Worm (Caenorhabditis elegans) whole organism, L4 larva: ENCODE measurements around the gene W02B3.7.

ENCODE experiments used
- F26F4.8 ChIP-seq: fragments of 200-800 bp; sonication (Bioruptor generic); conservative IDR thresholded peaks from 2 replicates; pipeline ENCODE4 v1.3.6; 2022; ENCODE audit warnings: missing genetic modification characterization, missing compliant biosample characterization
- R02D3.7 ChIP-seq: fragments of 150-350 bp; sonication (generic microtip); optimal IDR thresholded peaks from 3 replicates; lab custom pipeline; 2014; ENCODE audit warnings: missing biosample characterization, missing genetic modification characterization
- Y48G9A.11 ChIP-seq: fragments of 200-800 bp; sonication (Bioruptor generic); IDR thresholded peaks from 2 replicates; pipeline ENCODE4 v1.3.6; 2022; ENCODE audit warnings: missing genetic modification reagents, missing genetic modification characterization, missing compliant biosample characterization
- Y5F2A.4 ChIP-seq: fragments of 200-800 bp; sonication (Bioruptor generic); optimal IDR thresholded peaks from 2 replicates; lab custom pipeline; 2018; ENCODE audit warnings: mild to moderate bottlenecking, missing genetic modification characterization, missing compliant biosample characterization
- Y75B8A.6 ChIP-seq: fragments of 200-800 bp; sonication (Bioruptor generic); IDR thresholded peaks from 2 replicates; pipeline ENCODE4 v1.3.6; 2022; ENCODE audit warnings: missing genetic modification reagents, missing genetic modification characterization, missing compliant biosample characterization
- ZK337.2 ChIP-seq: fragments of 200-800 bp; sonication (Bioruptor generic); IDR thresholded peaks from 2 replicates; pipeline ENCODE4 v1.3.6; 2022; ENCODE audit warnings: missing genetic modification reagents, missing genetic modification characterization, missing compliant biosample characterization
- ZK546.5 ChIP-seq, 2 experiments: sonication (generic microtip); optimal IDR thresholded peaks; 2 replicates each; lab custom pipeline; 2017; ENCODE audit warnings: missing biosample characterization in 2 of 2, missing genetic modification characterization in 2 of 2
- aha-1 ChIP-seq: fragments of 150-350 bp; peaks from one replicate; lab custom pipeline; 2014; ENCODE audit warnings: missing biosample characterization, missing genetic modification characterization
- aly-2 ChIP-seq: sonication (generic microtip); optimal IDR thresholded peaks from 2 replicates; lab custom pipeline; 2018; ENCODE audit warnings: missing biosample characterization, missing genetic modification characterization
- arid-1 ChIP-seq: fragments of 200-800 bp; sonication (Bioruptor generic); conservative IDR thresholded peaks from 2 replicates; pipeline ENCODE4 v1.3.6; 2022; ENCODE audit warnings: missing genetic modification reagents, missing genetic modification characterization, missing compliant biosample characterization
- attf-4 ChIP-seq: sonication (generic microtip); optimal IDR thresholded peaks from 3 replicates; lab custom pipeline; 2017; ENCODE audit warnings: missing biosample characterization, missing genetic modification characterization
- ceh-20 ChIP-seq: fragments of 200-800 bp; sonication (Bioruptor generic); IDR thresholded peaks from 2 replicates; pipeline ENCODE4 v1.3.6; 2022; ENCODE audit warnings: missing genetic modification reagents, missing genetic modification characterization, missing compliant biosample characterization
- ceh-44 ChIP-seq: fragments of 200-800 bp; sonication (Bioruptor generic); IDR thresholded peaks from 2 replicates; pipeline ENCODE4 v1.3.6; 2022; ENCODE audit warnings: missing genetic modification reagents, missing genetic modification characterization, missing compliant biosample characterization
- ceh-62 ChIP-seq: sonication (generic microtip); optimal IDR thresholded peaks from 2 replicates; lab custom pipeline; 2017; ENCODE audit warnings: missing biosample characterization, missing genetic modification characterization
- ces-1 ChIP-seq: fragments of 150-350 bp; sonication (generic microtip); optimal IDR thresholded peaks from 4 replicates; lab custom pipeline; 2014; ENCODE audit warnings: missing biosample characterization, missing genetic modification reagents, missing genetic modification characterization
- daf-16 ChIP-seq, 3 experiments: sonication (generic microtip); optimal IDR thresholded peaks; 2 replicates each; lab custom pipeline; 2016 to 2017; ENCODE audit warnings: missing genetic modification characterization in 3 of 3, missing genetic modification reagents in 3 of 3, mild to moderate bottlenecking in 2 of 3, missing compliant biosample characterization in 2 of 3, missing biosample characterization in 1 of 3, moderate library complexity in 1 of 3
- daf-19 ChIP-seq: fragments of 200-800 bp; sonication (Bioruptor generic); conservative IDR thresholded peaks from 2 replicates; pipeline ENCODE4 v1.3.6; 2022; ENCODE audit warnings: missing genetic modification characterization, missing compliant biosample characterization
- daf-8 ChIP-seq: fragments of 200-800 bp; sonication (Bioruptor generic); IDR thresholded peaks from 2 replicates; pipeline ENCODE4 v1.3.6; 2022; ENCODE audit warnings: missing genetic modification characterization, missing compliant biosample characterization
- dmd-8 ChIP-seq: fragments of 200-800 bp; sonication (Bioruptor generic); IDR thresholded peaks from 2 replicates; pipeline ENCODE4 v1.3.6; 2022; ENCODE audit warnings: missing genetic modification characterization, missing compliant biosample characterization
- dmd-9 ChIP-seq: fragments of 200-800 bp; sonication (Bioruptor generic); IDR thresholded peaks from 2 replicates; pipeline ENCODE4 v1.3.6; 2022; ENCODE audit warnings: missing genetic modification reagents, missing genetic modification characterization, missing compliant biosample characterization
- duxl-1 ChIP-seq: sonication (generic microtip); optimal IDR thresholded peaks from 2 replicates; lab custom pipeline; 2016; ENCODE audit warnings: mild to moderate bottlenecking, missing genetic modification characterization, moderate library complexity, missing compliant biosample characterization; ENCODE audit not compliant: poor library complexity
- egl-43 ChIP-seq: fragments of 200-800 bp; sonication (Bioruptor generic); IDR thresholded peaks from 2 replicates; pipeline ENCODE4 v1.3.6; 2022; ENCODE audit warnings: missing genetic modification reagents, missing genetic modification characterization, missing compliant biosample characterization
- fkh-10 ChIP-seq: fragments of 150-350 bp; optimal IDR thresholded peaks from 2 replicates; lab custom pipeline; 2014; ENCODE audit warnings: missing biosample characterization, missing genetic modification reagents, missing genetic modification characterization
- gei-8 ChIP-seq: fragments of 200-800 bp; sonication (Bioruptor generic); optimal IDR thresholded peaks from 2 replicates; lab custom pipeline; 2018; ENCODE audit warnings: mild to moderate bottlenecking, missing genetic modification characterization, missing compliant biosample characterization
- hif-1 ChIP-seq, 2 experiments: sonication (generic microtip); optimal IDR thresholded peaks; 2 replicates each; lab custom pipeline; 2016 to 2017; ENCODE audit warnings: missing compliant biosample characterization in 2 of 2, missing genetic modification characterization in 2 of 2, missing genetic modification reagents in 2 of 2, missing genotype in 2 of 2, mild to moderate bottlenecking in 1 of 2
- hlh-30 ChIP-seq: sonication (generic microtip); optimal IDR thresholded peaks from 2 replicates; lab custom pipeline; 2017; ENCODE audit warnings: antibody characterized with exemption, mild to moderate bottlenecking, missing genetic modification characterization, missing compliant biosample characterization; ENCODE audit not compliant: insufficient read depth
- hmg-1.1 ChIP-seq: fragments of 200-800 bp; sonication (Bioruptor generic); IDR thresholded peaks from 2 replicates; pipeline ENCODE4 v1.3.6; 2022; ENCODE audit warnings: missing genetic modification reagents, missing genetic modification characterization, missing compliant biosample characterization
- lin-1 ChIP-seq: fragments of 200-800 bp; sonication (Bioruptor generic); IDR thresholded peaks from 2 replicates; pipeline ENCODE4 v1.3.6; 2022; ENCODE audit warnings: missing genetic modification reagents, missing genetic modification characterization, missing compliant biosample characterization
- lin-13 ChIP-seq: fragments of 150-350 bp; optimal IDR thresholded peaks from 2 replicates; lab custom pipeline; 2014; ENCODE audit warnings: missing biosample characterization, missing genetic modification reagents, missing genetic modification characterization
- lin-15B ChIP-seq: fragments of 150-350 bp; sonication (generic microtip); optimal IDR thresholded peaks from 3 replicates; lab custom pipeline; 2014; ENCODE audit warnings: missing biosample characterization, missing genetic modification characterization
- lin-29 ChIP-seq: fragments of 200-800 bp; sonication (Bioruptor generic); IDR thresholded peaks from 2 replicates; pipeline ENCODE4 v1.3.6; 2022; ENCODE audit warnings: missing genetic modification reagents, missing genetic modification characterization, missing compliant biosample characterization
- lir-3 ChIP-seq: sonication (generic microtip); optimal IDR thresholded peaks from 2 replicates; lab custom pipeline; 2016; ENCODE audit warnings: mild to moderate bottlenecking, missing genetic modification characterization, missing compliant biosample characterization
- madf-9 ChIP-seq: fragments of 200-800 bp; sonication (Bioruptor generic); conservative IDR thresholded peaks from 2 replicates; pipeline ENCODE4 v1.3.6; 2022; ENCODE audit warnings: missing genetic modification reagents, missing genetic modification characterization, missing compliant biosample characterization
- mdl-1 ChIP-seq, 2 experiments: fragments of 150-350 bp in 1 of 2; sonication (generic microtip) in 1 of 2; optimal IDR thresholded peaks; 2 replicates each; lab custom pipeline; 2014 to 2017; ENCODE audit warnings: missing biosample characterization in 2 of 2, missing genetic modification characterization in 2 of 2
- mdt-29 ChIP-seq: fragments of 200-800 bp; sonication (Bioruptor generic); IDR thresholded peaks from 2 replicates; pipeline ENCODE4 v1.3.6; 2022; ENCODE audit warnings: missing genetic modification reagents, missing genetic modification characterization, missing compliant biosample characterization
- mep-1 ChIP-seq: fragments of 150-350 bp; sonication (generic microtip); optimal IDR thresholded peaks from 3 replicates; lab custom pipeline; 2014; ENCODE audit warnings: missing biosample characterization, missing genetic modification characterization
- mxl-3 ChIP-seq: fragments of 200-800 bp; sonication (Bioruptor generic); optimal IDR thresholded peaks from 2 replicates; lab custom pipeline; 2018; ENCODE audit warnings: mild to moderate bottlenecking, missing genetic modification characterization, missing compliant biosample characterization
- nhr-10 ChIP-seq: fragments of 150-350 bp; optimal IDR thresholded peaks from 2 replicates; lab custom pipeline; 2014; ENCODE audit warnings: missing biosample characterization, missing genetic modification characterization
- nhr-111 ChIP-seq: fragments of 200-800 bp; sonication (Bioruptor generic); optimal IDR thresholded peaks from 2 replicates; lab custom pipeline; 2018; ENCODE audit warnings: mild to moderate bottlenecking, missing genetic modification characterization, missing compliant biosample characterization
- nhr-28 ChIP-seq: fragments of 150-350 bp; optimal IDR thresholded peaks from 2 replicates; lab custom pipeline; 2014; ENCODE audit warnings: missing biosample characterization, missing genetic modification characterization
- nhr-41 ChIP-seq: fragments of 200-800 bp; sonication (Bioruptor generic); IDR thresholded peaks from 2 replicates; pipeline ENCODE4 v1.3.6; 2022; ENCODE audit warnings: missing genetic modification reagents, missing genetic modification characterization, missing compliant biosample characterization
- nhr-42 ChIP-seq: fragments of 200-800 bp; sonication (Bioruptor generic); IDR thresholded peaks from 2 replicates; pipeline ENCODE4 v1.3.6; 2022; ENCODE audit warnings: missing genetic modification characterization, missing compliant biosample characterization
- nhr-6 ChIP-seq: fragments of 150-350 bp; optimal IDR thresholded peaks from 2 replicates; lab custom pipeline; 2014; ENCODE audit warnings: missing biosample characterization, missing genetic modification characterization
- nhr-76 ChIP-seq: fragments of 150-350 bp; optimal IDR thresholded peaks from 2 replicates; lab custom pipeline; 2014; ENCODE audit warnings: missing biosample characterization, missing genetic modification characterization
- nhr-77 ChIP-seq: fragments of 150-350 bp; optimal IDR thresholded peaks from 2 replicates; lab custom pipeline; 2014; ENCODE audit warnings: missing biosample characterization, missing genetic modification characterization
- saeg-2 ChIP-seq: fragments of 200-800 bp; sonication (Bioruptor generic); IDR thresholded peaks from 2 replicates; pipeline ENCODE4 v1.3.6; 2022; ENCODE audit warnings: missing genetic modification reagents, missing genetic modification characterization, missing compliant biosample characterization
- set-16 ChIP-seq: fragments of 200-800 bp; sonication (Bioruptor generic); IDR thresholded peaks from 2 replicates; pipeline ENCODE4 v1.3.6; 2022; ENCODE audit warnings: missing genetic modification reagents, missing genetic modification characterization, missing compliant biosample characterization
- skn-1 ChIP-seq: fragments of 150-350 bp; optimal IDR thresholded peaks from 2 replicates; lab custom pipeline; 2014; ENCODE audit warnings: missing biosample characterization, missing genetic modification characterization
- tag-97 ChIP-seq: fragments of 200-800 bp; sonication (Bioruptor generic); IDR thresholded peaks from 2 replicates; pipeline ENCODE4 v1.3.6; 2022; ENCODE audit warnings: missing genetic modification characterization, missing compliant biosample characterization
- zfp-2 ChIP-seq: sonication (generic microtip); optimal IDR thresholded peaks from 2 replicates; lab custom pipeline; 2016; ENCODE audit warnings: mild to moderate bottlenecking, missing genetic modification characterization, missing compliant biosample characterization
- zip-2 ChIP-seq: fragments of 150-350 bp; optimal IDR thresholded peaks from 2 replicates; lab custom pipeline; 2014; ENCODE audit warnings: missing biosample characterization, missing genetic modification characterization
- ztf-7 ChIP-seq: fragments of 150-350 bp; optimal IDR thresholded peaks from 2 replicates; lab custom pipeline; 2014; ENCODE audit warnings: missing biosample characterization, missing genetic modification characterization

Gene W02B3.7

ce11 chrIII:668303-668893 is 23.4 kb downstream of the W02B3.7 start, which contains the start of gene W02B3.3 (continued):
- TF ChIP-seq daf-16 (GFP tag; optimal IDR thresholded peaks at IDR 0.05; lab: Kevin White, UChicago): no peak
- no peak for TF ChIP-seq daf-16 (tag; optimal IDR thresholded peaks at IDR 0.05; lab: Kevin White, UChicago)
- no peak for TF ChIP-seq zfp-2 (tag; lab: Kevin White, UChicago)
- no peak for TF ChIP-seq lin-1
- no peak for TF ChIP-seq Y48G9A.11 (GFP tag; lab: Robert Waterston, UW)
- peak in 1 of 2 experiments; percentile 44 for TF ChIP-seq hif-1 (tag; optimal IDR thresholded peaks at IDR 0.05; lab: Kevin White, UChicago)
- no peak for TF ChIP-seq Y75B8A.6
- TF ChIP-seq ceh-44: no peak
- no peak for TF ChIP-seq gei-8 (GFP tag; lab: Kevin White, UChicago)
- peak; percentile 57; the same call in 1 of the 2 replicates for TF ChIP-seq egl-43 (GFP tag; lab: Robert Waterston, UW)
- TF ChIP-seq skn-1 (tag; lab: Kevin White, UChicago): no peak
- TF ChIP-seq lin-29 (GFP tag; lab: Robert Waterston, UW): no peak
- TF ChIP-seq hlh-30 (tag; lab: Kevin White, UChicago): peak; percentile 74
- no peak for TF ChIP-seq ZK337.2 (GFP tag; lab: Robert Waterston, UW)
- no peak for TF ChIP-seq dmd-8 (GFP tag; lab: Robert Waterston, UW)
- TF ChIP-seq ceh-62 (tag; lab: Kevin White, UChicago): no peak
- no peak for TF ChIP-seq ZK546.5 (tag; optimal IDR thresholded peaks at IDR 0.05; lab: Kevin White, UChicago)
- TF ChIP-seq mdl-1 (tag; optimal IDR thresholded peaks at IDR 0.05; lab: Kevin White, UChicago): peak; percentile 10 to 66
- peak; percentile 97 for TF ChIP-seq aha-1 (tag; lab: Kevin White, UChicago)
- TF ChIP-seq duxl-1 (tag; lab: Kevin White, UChicago): no peak
- TF ChIP-seq aly-2: no peak
- TF ChIP-seq dmd-9 (GFP tag; lab: Robert Waterston, UW): no peak
- no peak for TF ChIP-seq nhr-28 (tag; lab: Kevin White, UChicago)
- TF ChIP-seq mxl-3 (GFP tag; lab: Kevin White, UChicago): peak; percentile 0
- TF ChIP-seq fkh-10 (GFP tag; lab: Kevin White, UChicago): peak; percentile 84
- no peak for TF ChIP-seq R02D3.7
- no peak for TF ChIP-seq lin-15B (tag; lab: Kevin White, UChicago)
- no peak for TF ChIP-seq nhr-41 (GFP tag; lab: Robert Waterston, UW)
- no peak for TF ChIP-seq attf-4 (tag; lab: Kevin White, UChicago)
- TF ChIP-seq set-16 (GFP tag; lab: Robert Waterston, UW): peak; percentile 59
- no peak for TF ChIP-seq arid-1
- no peak for TF ChIP-seq lir-3
- no peak for TF ChIP-seq ces-1 (GFP tag; lab: Kevin White, UChicago)
- TF ChIP-seq nhr-111 (GFP tag; lab: Kevin White, UChicago): no peak
- TF ChIP-seq mep-1 (tag; lab: Kevin White, UChicago): peak; percentile 79
- TF ChIP-seq lin-13 (GFP tag; lab: Kevin White, UChicago): no peak
- no peak for TF ChIP-seq nhr-76 (tag; lab: Kevin White, UChicago)
- TF ChIP-seq daf-19 (GFP tag; lab: Robert Waterston, UW): no peak
- no peak for TF ChIP-seq zip-2 (tag; lab: Kevin White, UChicago)
- TF ChIP-seq ceh-20 (GFP tag; lab: Robert Waterston, UW): no peak
- no peak for TF ChIP-seq tag-97 (GFP tag; lab: Robert Waterston, UW)
- no peak for TF ChIP-seq saeg-2 (GFP tag; lab: Robert Waterston, UW)
- no peak for TF ChIP-seq nhr-77 (tag; lab: Kevin White, UChicago)
- TF ChIP-seq nhr-10: no peak
- TF ChIP-seq F26F4.8: no peak
- no peak for TF ChIP-seq nhr-42 (GFP tag; lab: Robert Waterston, UW)
- TF ChIP-seq daf-8: no peak
- TF ChIP-seq Y5F2A.4 (GFP tag; lab: Kevin White, UChicago): no peak
- TF ChIP-seq hmg-1.1 (GFP tag; lab: Robert Waterston, UW): peak; percentile 78
- no peak for TF ChIP-seq ztf-7
- no peak for TF ChIP-seq madf-9 (GFP tag; lab: Robert Waterston, UW)
- TF ChIP-seq nhr-6 (tag; lab: Kevin White, UChicago): no peak
- TF ChIP-seq mdt-29 (GFP tag; lab: Robert Waterston, UW): no peak
